Worm (Caenorhabditis elegans) whole organism, L1 larva: ENCODE data around the gene C36E8.6.

ENCODE experiments used
- C16A3.4 ChIP-seq: fragments of 150-350 bp; optimal IDR thresholded peaks from 2 replicates; lab custom pipeline; 2014; ENCODE audit warnings: missing biosample characterization, missing genetic modification characterization
- C34B4.2 ChIP-seq: sonication (generic microtip); optimal IDR thresholded peaks from 2 replicates; lab custom pipeline; 2017; ENCODE audit warnings: mild to moderate bottlenecking, missing genetic modification characterization, missing compliant biosample characterization
- F16B12.6 ChIP-seq: fragments of 150-350 bp; optimal IDR thresholded peaks from 2 replicates; lab custom pipeline; 2014; ENCODE audit warnings: missing biosample characterization, missing genetic modification characterization
- Y116A8C.19 ChIP-seq: sonication (generic microtip); optimal IDR thresholded peaks from 2 replicates; lab custom pipeline; 2016; ENCODE audit warnings: missing compliant biosample characterization, missing genetic modification characterization, borderline replicate concordance
- alr-1 ChIP-seq: fragments of 200-800 bp; sonication (Bioruptor generic); optimal IDR thresholded peaks from 2 replicates; lab custom pipeline; 2018; ENCODE audit warnings: borderline replicate concordance, mild to moderate bottlenecking, missing genetic modification characterization, missing compliant biosample characterization
- aly-2 ChIP-seq: fragments of 150-350 bp; optimal IDR thresholded peaks from 2 replicates; lab custom pipeline; 2014; ENCODE audit warnings: missing biosample characterization, missing genetic modification characterization
- ceh-88 ChIP-seq: fragments of 200-800 bp; sonication (Bioruptor generic); IDR thresholded peaks from 2 replicates; pipeline ENCODE4 v1.3.6; 2022; ENCODE audit warnings: missing genetic modification characterization, missing compliant biosample characterization
- ces-1 ChIP-seq: fragments of 150-350 bp; optimal IDR thresholded peaks from 2 replicates; lab custom pipeline; 2014; ENCODE audit warnings: missing biosample characterization, missing genetic modification reagents, missing genetic modification characterization
- dpl-1 ChIP-seq, 3 experiments: fragments of 150-350 bp in 2 of 3; sonication (generic microtip) in 1 of 3; optimal IDR thresholded peaks; 2 replicates each; lab custom pipeline; 2014 to 2017; ENCODE audit warnings: missing biosample characterization in 3 of 3, missing genetic modification characterization in 3 of 3, missing genetic modification reagents in 3 of 3
- dsc-1 ChIP-seq: sonication (generic microtip); optimal IDR thresholded peaks from 2 replicates; lab custom pipeline; 2016; ENCODE audit warnings: mild to moderate bottlenecking, missing genetic modification characterization, missing compliant biosample characterization
- efl-1 ChIP-seq, 4 experiments: fragments of 150-350 bp; optimal IDR thresholded peaks in 3 of 4; peaks in 1 of 4; 1 replicate in 1 of 4; 2 replicates in 3 of 4; lab custom pipeline; 2014; ENCODE audit warnings: missing biosample characterization in 2 of 4, missing genetic modification characterization in 2 of 4, missing genetic modification reagents in 2 of 4
- elt-2 ChIP-seq: sonication (generic microtip); optimal IDR thresholded peaks from 2 replicates; lab custom pipeline; 2016; ENCODE audit warnings: missing genetic modification characterization, mild to moderate bottlenecking, inconsistent platforms, missing compliant biosample characterization, missing genetic modification reagents
- fkh-10 ChIP-seq: sonication (generic microtip); optimal IDR thresholded peaks from 2 replicates; lab custom pipeline; 2017; ENCODE audit warnings: missing biosample characterization, missing genetic modification reagents, missing genetic modification characterization
- fkh-4 ChIP-seq: sonication (generic microtip); optimal IDR thresholded peaks from 2 replicates; lab custom pipeline; 2016; ENCODE audit warnings: missing compliant biosample characterization, missing genetic modification characterization, borderline replicate concordance
- fos-1 ChIP-seq: fragments of 150-350 bp; optimal IDR thresholded peaks from 2 replicates; lab custom pipeline; 2014; ENCODE audit warnings: missing biosample characterization, missing genetic modification characterization
- grh-1 ChIP-seq: fragments of 200-800 bp; sonication (Bioruptor generic); IDR thresholded peaks from 2 replicates; pipeline ENCODE4 v1.3.6; 2022; ENCODE audit warnings: missing genetic modification reagents, missing genetic modification characterization, missing compliant biosample characterization
- hlh-17 ChIP-seq: fragments of 200-800 bp; sonication (Bioruptor generic); optimal IDR thresholded peaks from 2 replicates; lab custom pipeline; 2018; ENCODE audit warnings: missing genetic modification characterization, mild to moderate bottlenecking, missing compliant biosample characterization, moderate library complexity, borderline replicate concordance
- hlh-4 ChIP-seq: sonication (generic microtip); optimal IDR thresholded peaks from 2 replicates; lab custom pipeline; 2016; ENCODE audit warnings: mild to moderate bottlenecking, missing genetic modification characterization, missing compliant biosample characterization
- hpl-2 ChIP-seq: fragments of 150-350 bp; optimal IDR thresholded peaks from 2 replicates; lab custom pipeline; 2014; ENCODE audit warnings: missing biosample characterization, missing genetic modification reagents, missing genetic modification characterization
- lin-15B ChIP-seq: fragments of 150-350 bp; sonication (generic microtip); optimal IDR thresholded peaks from 3 replicates; lab custom pipeline; 2014; ENCODE audit warnings: missing biosample characterization, missing genetic modification characterization
- lin-39 ChIP-seq: fragments of 150-350 bp; optimal IDR thresholded peaks from 2 replicates; lab custom pipeline; 2014; ENCODE audit warnings: missing biosample characterization, missing genetic modification reagents, missing genetic modification characterization
- lir-3 ChIP-seq: sonication (generic microtip); optimal IDR thresholded peaks from 2 replicates; lab custom pipeline; 2016; ENCODE audit warnings: mild to moderate bottlenecking, missing genetic modification characterization, moderate library complexity, missing compliant biosample characterization; ENCODE audit not compliant: poor library complexity
- lsy-2 ChIP-seq, 2 experiments: fragments of 150-350 bp; optimal IDR thresholded peaks; 2 replicates each; lab custom pipeline; 2014; ENCODE audit warnings: missing biosample characterization in 2 of 2, missing genetic modification characterization in 2 of 2
- mab-9 ChIP-seq: fragments of 200-800 bp; sonication (Bioruptor generic); IDR thresholded peaks from 2 replicates; pipeline ENCODE4 v1.3.6; 2022; ENCODE audit warnings: missing genetic modification reagents, missing genetic modification characterization, missing compliant biosample characterization
- mdl-1 ChIP-seq, 2 experiments: fragments of 150-350 bp; optimal IDR thresholded peaks; 2 replicates each; lab custom pipeline; 2014 to 2017; ENCODE audit warnings: missing biosample characterization in 2 of 2, missing genetic modification characterization in 2 of 2, inconsistent platforms in 1 of 2
- mef-2 ChIP-seq: fragments of 150-350 bp; optimal IDR thresholded peaks from 2 replicates; lab custom pipeline; 2014; ENCODE audit warnings: missing biosample characterization, missing genetic modification characterization
- nhr-12 ChIP-seq: sonication (generic microtip); optimal IDR thresholded peaks from 2 replicates; lab custom pipeline; 2017; ENCODE audit warnings: missing biosample characterization, missing genetic modification characterization
- nhr-19 ChIP-seq: fragments of 200-800 bp; sonication (Bioruptor generic); conservative IDR thresholded peaks from 2 replicates; pipeline ENCODE4 v1.3.6; 2022; ENCODE audit warnings: missing genetic modification characterization, missing compliant biosample characterization
- nhr-28 ChIP-seq: fragments of 150-350 bp; optimal IDR thresholded peaks from 2 replicates; lab custom pipeline; 2014; ENCODE audit warnings: missing biosample characterization, missing genetic modification characterization
- nhr-47 ChIP-seq: sonication (generic microtip); optimal IDR thresholded peaks from 2 replicates; lab custom pipeline; 2016; ENCODE audit warnings: mild to moderate bottlenecking, missing genetic modification characterization, moderate library complexity, missing compliant biosample characterization
- nhr-76 ChIP-seq: sonication (generic microtip); optimal IDR thresholded peaks from 2 replicates; lab custom pipeline; 2017; ENCODE audit warnings: missing biosample characterization, missing genetic modification characterization
- nhr-77 ChIP-seq: fragments of 150-350 bp; optimal IDR thresholded peaks from 2 replicates; lab custom pipeline; 2014; ENCODE audit warnings: missing biosample characterization, missing genetic modification characterization
- nhr-85 ChIP-seq: sonication (generic microtip); peaks from one replicate; lab custom pipeline; 2016; ENCODE audit warnings: missing genetic modification characterization, inconsistent platforms, missing compliant biosample characterization
- nhr-90 ChIP-seq: sonication (generic microtip); optimal IDR thresholded peaks from 2 replicates; lab custom pipeline; 2016; ENCODE audit warnings: mild to moderate bottlenecking, missing genetic modification characterization, missing compliant biosample characterization; ENCODE audit not compliant: poor library complexity
- pag-3 ChIP-seq: sonication (generic microtip); optimal IDR thresholded peaks from 2 replicates; lab custom pipeline; 2017; ENCODE audit warnings: missing genetic modification characterization, mild to moderate bottlenecking, missing compliant biosample characterization, antibody characterized with exemption, borderline replicate concordance; ENCODE audit not compliant: insufficient read depth
- pqm-1 ChIP-seq: sonication (generic microtip); optimal IDR thresholded peaks from 3 replicates; lab custom pipeline; 2017; ENCODE audit warnings: missing biosample characterization, missing genetic modification characterization
- rnt-1 ChIP-seq: sonication (generic microtip); optimal IDR thresholded peaks from 2 replicates; lab custom pipeline; 2016; ENCODE audit warnings: mild to moderate bottlenecking, missing genetic modification characterization, moderate library complexity, missing compliant biosample characterization
- skn-1 ChIP-seq: fragments of 150-350 bp; optimal IDR thresholded peaks from 2 replicates; lab custom pipeline; 2014; ENCODE audit warnings: missing biosample characterization, missing genetic modification characterization
- snu-23 ChIP-seq: sonication (generic microtip); optimal IDR thresholded peaks from 2 replicates; lab custom pipeline; 2016; ENCODE audit warnings: missing genetic modification characterization, missing compliant biosample characterization
- sptf-1 ChIP-seq: fragments of 150-350 bp; optimal IDR thresholded peaks from 2 replicates; lab custom pipeline; 2014; ENCODE audit warnings: missing biosample characterization, missing genetic modification characterization
- swsn-7 ChIP-seq: sonication (generic microtip); optimal IDR thresholded peaks from 2 replicates; lab custom pipeline; 2016; ENCODE audit warnings: missing genetic modification characterization, missing compliant biosample characterization
- tbx-2 ChIP-seq: sonication (generic microtip); optimal IDR thresholded peaks from 2 replicates; lab custom pipeline; 2016; ENCODE audit warnings: missing genetic modification characterization, missing compliant biosample characterization
- tlp-1 ChIP-seq: fragments of 150-350 bp; optimal IDR thresholded peaks from 2 replicates; lab custom pipeline; 2014; ENCODE audit warnings: missing biosample characterization, missing genetic modification characterization
- unc-130 ChIP-seq: fragments of 150-350 bp; optimal IDR thresholded peaks from 2 replicates; lab custom pipeline; 2017; ENCODE audit warnings: missing biosample characterization, missing genetic modification characterization, inconsistent platforms
- unc-30 ChIP-seq: sonication (generic microtip); optimal IDR thresholded peaks from 2 replicates; lab custom pipeline; 2017; ENCODE audit warnings: missing biosample characterization, missing genetic modification characterization
- unc-62 ChIP-seq: fragments of 150-350 bp; optimal IDR thresholded peaks from 2 replicates; lab custom pipeline; 2014; ENCODE audit warnings: missing biosample characterization, missing genetic modification reagents, missing genetic modification characterization
- unc-98 ChIP-seq: fragments of 200-800 bp; sonication (Bioruptor generic); IDR thresholded peaks from 2 replicates; pipeline ENCODE4 v1.3.6; 2022; ENCODE audit warnings: missing genetic modification characterization, missing compliant biosample characterization
- vab-15 ChIP-seq: sonication (generic microtip); optimal IDR thresholded peaks from 2 replicates; lab custom pipeline; 2017; ENCODE audit warnings: missing genotype, mild to moderate bottlenecking, missing genetic modification characterization, missing compliant biosample characterization
- xbp-1 ChIP-seq: sonication (generic microtip); optimal IDR thresholded peaks from 2 replicates; lab custom pipeline; 2016; ENCODE audit warnings: missing genetic modification characterization, missing compliant biosample characterization
- zip-4 ChIP-seq: fragments of 200-800 bp; sonication (Bioruptor generic); optimal IDR thresholded peaks from 2 replicates; lab custom pipeline; 2018; ENCODE audit warnings: mild to moderate bottlenecking, missing genetic modification characterization, moderate library complexity, missing compliant biosample characterization
- ztf-11 ChIP-seq, 2 experiments: sonication (generic microtip); optimal IDR thresholded peaks; 2 replicates each; lab custom pipeline; 2016 to 2017; ENCODE audit warnings: missing genetic modification characterization in 2 of 2, missing biosample characterization in 1 of 2, missing compliant biosample characterization in 1 of 2

The C36E8.6 gene

ce11 chrIII:3979980-3980631 lies 7.8 kb upstream of the C36E8.6 start:
- no peak for TF ChIP-seq nhr-76 (tag; lab: Kevin White, UChicago)
- no peak for TF ChIP-seq nhr-77 (tag; lab: Kevin White, UChicago)
- TF ChIP-seq tlp-1: no peak
- TF ChIP-seq sptf-1 (tag; lab: Kevin White, UChicago): no peak
- peak in 1 of 2 experiments; percentile 3 for TF ChIP-seq ztf-11 (tag; optimal IDR thresholded peaks at IDR 0.05; lab: Kevin White, UChicago)
- TF ChIP-seq fkh-10: peak; percentile 26
- TF ChIP-seq hlh-17 (GFP tag; lab: Kevin White, UChicago): no peak
- TF ChIP-seq mdl-1 (tag; optimal IDR thresholded peaks at IDR 0.05; lab: Kevin White, UChicago): peak in 1 of 2 experiments; percentile 64
- TF ChIP-seq dpl-1 (GFP tag; optimal IDR thresholded peaks at IDR 0.05; lab: Kevin White, UChicago): peak; percentile 14 to 60 (median 34)
- TF ChIP-seq fos-1: no peak
- TF ChIP-seq nhr-19 (GFP tag; lab: Robert Waterston, UW): peak; percentile 41; the same call in 1 of the 2 replicates
- TF ChIP-seq unc-62 (GFP tag; lab: Kevin White, UChicago): no peak
- no peak for TF ChIP-seq pqm-1 (tag; lab: Kevin White, UChicago)
- no peak for TF ChIP-seq vab-15
- TF ChIP-seq pag-3 (tag; lab: Kevin White, UChicago): no peak
- TF ChIP-seq C16A3.4 (tag; lab: Kevin White, UChicago): peak; percentile 13
- TF ChIP-seq ces-1: no peak
- TF ChIP-seq xbp-1 (tag; lab: Kevin White, UChicago): peak; percentile 28
- no peak for TF ChIP-seq hpl-2
- TF ChIP-seq dsc-1 (tag; lab: Kevin White, UChicago): peak; percentile 49
- TF ChIP-seq lin-39 (tag; lab: Kevin White, UChicago): no peak
- TF ChIP-seq unc-30: no peak
- peak; percentile 59 for TF ChIP-seq nhr-47 (tag; lab: Kevin White, UChicago)
- TF ChIP-seq swsn-7: peak; percentile 64
- TF ChIP-seq nhr-85 (tag; lab: Kevin White, UChicago): peak; percentile 68
- TF ChIP-seq efl-1 (optimal IDR thresholded peaks at IDR 0.05; lab: Kevin White, UChicago): peak; percentile 48 to 59
- peak; percentile 34 to 92 for TF ChIP-seq efl-1 (GFP tag; optimal IDR thresholded peaks at IDR 0.05 in 1 of 2; lab: Kevin White, UChicago)
- no peak for TF ChIP-seq F16B12.6 (tag; lab: Kevin White, UChicago)
- no peak for TF ChIP-seq mef-2 (tag; lab: Kevin White, UChicago)
- TF ChIP-seq Y116A8C.19 (tag; lab: Kevin White, UChicago): no peak
- peak; percentile 46 to 61 for TF ChIP-seq lsy-2 (tag; optimal IDR thresholded peaks at IDR 0.05; lab: Kevin White, UChicago)
- TF ChIP-seq elt-2 (tag; lab: Kevin White, UChicago): peak; percentile 46
- TF ChIP-seq snu-23 (GFP tag; lab: Kevin White, UChicago): peak; percentile 74
- peak; percentile 43 for TF ChIP-seq tbx-2
- TF ChIP-seq nhr-12 (tag; lab: Kevin White, UChicago): no peak
- no peak for TF ChIP-seq C34B4.2 (tag; lab: Kevin White, UChicago)
- no peak for TF ChIP-seq lir-3
- TF ChIP-seq lin-15B (tag; lab: Kevin White, UChicago): no peak
- no peak for TF ChIP-seq mab-9 (GFP tag; lab: Robert Waterston, UW)
- TF ChIP-seq hlh-4: no peak
- TF ChIP-seq grh-1 (GFP tag; lab: Robert Waterston, UW): no peak
- TF ChIP-seq nhr-90 (tag; lab: Kevin White, UChicago): no peak
- TF ChIP-seq unc-98 (GFP tag; lab: Robert Waterston, UW): no peak
- TF ChIP-seq aly-2 (tag; lab: Kevin White, UChicago): no peak
- TF ChIP-seq skn-1: peak; percentile 61
- no peak for TF ChIP-seq nhr-28 (tag; lab: Kevin White, UChicago)
- TF ChIP-seq zip-4: no peak
- TF ChIP-seq alr-1 (tag; lab: Kevin White, UChicago): no peak
- TF ChIP-seq rnt-1 (tag; lab: Kevin White, UChicago): peak; percentile 65
- TF ChIP-seq unc-130 (tag; lab: Kevin White, UChicago): no peak
- TF ChIP-seq fkh-4 (tag; lab: Kevin White, UChicago): no peak
- no peak for TF ChIP-seq ceh-88 (GFP tag; lab: Robert Waterston, UW)
